Fruit fly (Drosophila melanogaster) whole organism: ENCODE data around the gene Pisd.

ENCODE experiments used
- CG8478 ChIP-seq: fragments of >200 bp; optimal IDR thresholded peaks from 2 replicates; lab custom pipeline; 2018; ENCODE audit warnings: inconsistent platforms
- Dll ChIP-seq: fragments of >200 bp; optimal IDR thresholded peaks from 2 replicates; lab custom pipeline; 2017
- pan ChIP-seq: fragments of >200 bp; optimal IDR thresholded peaks from 2 replicates; lab custom pipeline; 2017
- psq ChIP-seq: fragments of >200 bp; optimal IDR thresholded peaks from 2 replicates; lab custom pipeline; 2017
- usp ChIP-seq: fragments of >200 bp; optimal IDR thresholded peaks from 2 replicates; lab custom pipeline; 2017; ENCODE audit warnings: missing biosample characterization, missing genetic modification characterization, mixed read lengths

DNA sequence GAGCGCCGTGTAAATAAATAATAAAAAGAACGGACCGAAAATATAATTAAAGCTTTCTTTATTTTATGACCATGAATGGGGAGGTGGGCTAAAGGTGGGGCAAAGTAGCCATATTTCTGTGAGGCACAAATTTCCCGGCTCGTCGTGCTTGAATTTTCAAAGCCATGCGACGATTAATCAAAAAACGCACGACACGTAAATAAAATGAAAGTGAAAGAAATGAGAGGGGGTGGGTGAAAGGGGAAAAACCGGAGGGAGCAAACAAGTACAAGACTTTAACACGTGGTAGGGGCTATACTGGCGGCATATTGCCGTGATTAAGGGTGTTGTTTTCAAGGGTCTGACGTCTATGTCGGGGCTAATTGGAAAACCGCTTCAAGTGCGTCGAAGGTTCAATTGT, 49.4 kb upstream of the Pisd start:
- no peak for TF ChIP-seq usp
- no peak for TF ChIP-seq psq (lab: Kevin White, UChicago)
- TF ChIP-seq pan (lab: Kevin White, UChicago): no peak
- no peak for TF ChIP-seq CG8478 (lab: Kevin White, UChicago)
- no peak for TF ChIP-seq Dll (lab: Kevin White, UChicago)
